Fruit fly (Drosophila melanogaster): ENCODE data around the gene CG7059.

CG7059 gene

DNA sequence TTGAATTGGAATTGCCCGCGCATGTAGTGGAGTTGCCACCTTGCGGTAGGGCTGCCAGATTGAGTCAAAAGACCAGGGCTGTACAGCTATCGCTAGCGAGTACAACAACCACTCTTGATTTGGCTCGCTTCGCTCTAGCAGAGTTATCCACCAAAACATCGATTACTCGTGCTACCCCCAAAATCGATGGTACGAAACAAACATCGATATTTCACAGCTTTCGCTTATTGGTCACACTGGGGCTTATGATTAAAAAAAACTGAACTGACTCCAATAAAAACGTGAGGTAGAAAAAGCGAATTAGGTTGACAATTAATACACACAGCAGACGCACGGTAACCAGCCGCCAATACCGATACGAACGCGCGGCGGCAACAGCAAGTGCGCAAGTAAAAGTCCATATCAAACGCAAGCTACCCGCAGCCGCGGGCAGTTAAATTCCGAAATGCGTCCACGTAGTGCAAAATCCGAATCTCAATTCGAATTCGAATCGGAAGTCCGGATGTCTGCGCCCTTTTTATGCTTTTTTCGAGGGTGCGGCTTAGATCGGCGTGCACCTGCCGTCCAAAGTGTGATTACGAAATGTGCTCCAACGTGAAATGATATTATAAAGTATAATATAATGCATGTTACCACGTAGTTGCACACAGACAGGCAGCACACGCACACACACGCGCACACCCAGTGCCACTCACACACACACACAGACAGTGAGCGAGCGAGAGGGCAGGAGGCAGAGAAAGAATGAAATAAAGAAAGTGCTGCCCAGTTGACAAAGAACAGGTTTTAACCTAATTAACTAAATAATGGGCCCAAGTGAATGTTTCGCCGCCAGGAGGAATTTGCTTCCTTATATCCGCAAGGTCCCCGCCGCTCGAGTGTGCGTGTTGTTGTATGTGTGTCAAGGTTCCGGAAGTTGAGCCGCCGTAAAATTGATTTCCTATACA lies 32.8 kb upstream of the CG7059 start, which contains the start of gene Sar1 (continued):
- TF ChIP-seq D19A (tag; optimal IDR thresholded peaks at IDR 0.05) (no peak), chinmo (GFP tag; IDR thresholded peaks at IDR 0.05; ENCODE audit: partially characterized antibody) (peak; percentile 94; the same call in 3 of the 4 replicates), shn (GFP tag; optimal IDR thresholded peaks at IDR 0.05) (peak; percentile 41), p53 (GFP tag; optimal IDR thresholded peaks at IDR 0.05) (peak; percentile 74), esg (GFP tag; conservative IDR thresholded peaks at IDR 0.05) (no peak), CHES-1-like (GFP tag; optimal IDR thresholded peaks at IDR 0.05) (peak; percentile 62), CG12391 (tag; optimal IDR thresholded peaks at IDR 0.05) (peak; percentile 51), CG30020 (tag; optimal IDR thresholded peaks at IDR 0.05) (peak; percentile 13), ham (GFP tag; IDR thresholded peaks at IDR 0.05) (no peak; the same call in 1 of the 2 replicates), CG14014 (GFP tag; IDR thresholded peaks at IDR 0.05) (no peak), schlank (tag; optimal IDR thresholded peaks at IDR 0.05) (no peak), Bgb (GFP tag; IDR thresholded peaks at IDR 0.05; ENCODE audit: partially characterized antibody) (peak; percentile 97), tx (GFP tag; optimal IDR thresholded peaks at IDR 0.05) (peak; percentile 45), ara (GFP tag; IDR thresholded peaks at IDR 0.05) (no peak), Hmr (GFP tag; optimal IDR thresholded peaks at IDR 0.05) (peak; percentile 86), MESR4 (GFP tag; optimal IDR thresholded peaks at IDR 0.05) (peak; percentile 86), crc (GFP tag; optimal IDR thresholded peaks at IDR 0.05) (no peak), Lpt (GFP tag; optimal IDR thresholded peaks at IDR 0.05) (no peak), HmgD (GFP tag; optimal IDR thresholded peaks at IDR 0.05) (peak; percentile 88), Max (GFP tag; optimal IDR thresholded peaks at IDR 0.05) (no peak), en (GFP tag; optimal IDR thresholded peaks at IDR 0.05) (no peak), hb (GFP tag; IDR thresholded peaks at IDR 0.05; ENCODE audit: partially characterized antibody) (peak; percentile 85), CG9876 (GFP tag; optimal IDR thresholded peaks at IDR 0.05) (peak; percentile 40), CG11560 (tag; IDR thresholded peaks at IDR 0.05) (peak; percentile 89), Lhr (GFP tag; optimal IDR thresholded peaks at IDR 0.05) (peak; percentile 99), CG7357 (GFP tag; IDR thresholded peaks at IDR 0.05) (no peak), CG10431 (GFP tag; optimal IDR thresholded peaks at IDR 0.05) (no peak), CG3065 (GFP tag; optimal IDR thresholded peaks at IDR 0.05) (peak; percentile 18), E2f2 (GFP tag; IDR thresholded peaks at IDR 0.05) (peak; percentile 100), CG1024 (GFP tag; IDR thresholded peaks at IDR 0.05) (no peak), NC2α (GFP tag; optimal IDR thresholded peaks at IDR 0.05) (no peak), Hr3 (GFP tag; optimal IDR thresholded peaks at IDR 0.05) (peak; percentile 12), Scr (GFP tag; IDR thresholded peaks at IDR 0.05; ENCODE audit: partially characterized antibody) (peak; percentile 90), CG10543 (GFP tag; optimal IDR thresholded peaks at IDR 0.05) (peak; percentile 48), HmgZ (tag; optimal IDR thresholded peaks at IDR 0.05) (peak; percentile 92), CG13894 (tag; optimal IDR thresholded peaks at IDR 0.05) (no peak), NK7.1 (GFP tag; optimal IDR thresholded peaks at IDR 0.05) (no peak), pfk (GFP tag; optimal IDR thresholded peaks at IDR 0.05) (no peak), CG13287 (GFP tag; IDR thresholded peaks at IDR 0.05; ENCODE audit: partially characterized antibody) (peak; percentile 98), Ets65A (GFP tag) (peak; percentile 95), fd64A (GFP tag; optimal IDR thresholded peaks at IDR 0.05) (no peak), Myb (GFP tag; optimal IDR thresholded peaks at IDR 0.05) (peak; percentile 74), tin (GFP tag; optimal IDR thresholded peaks at IDR 0.05) (no peak), emc (GFP tag; optimal IDR thresholded peaks at IDR 0.05) (peak; percentile 15), Dref (GFP tag; IDR thresholded peaks at IDR 0.05) (peak; percentile 98), Poxn (GFP tag; IDR thresholded peaks at IDR 0.05) (no peak), CG10366 (GFP tag; IDR thresholded peaks at IDR 0.05) (no peak), pzg (GFP tag; optimal IDR thresholded peaks at IDR 0.05) (peak; percentile 100), stwl (tag; optimal IDR thresholded peaks at IDR 0.05) (peak; percentile 94)
